Fruit fly (Drosophila melanogaster): ENCODE results near the gene CG12355.

Gene CG12355

DNA sequence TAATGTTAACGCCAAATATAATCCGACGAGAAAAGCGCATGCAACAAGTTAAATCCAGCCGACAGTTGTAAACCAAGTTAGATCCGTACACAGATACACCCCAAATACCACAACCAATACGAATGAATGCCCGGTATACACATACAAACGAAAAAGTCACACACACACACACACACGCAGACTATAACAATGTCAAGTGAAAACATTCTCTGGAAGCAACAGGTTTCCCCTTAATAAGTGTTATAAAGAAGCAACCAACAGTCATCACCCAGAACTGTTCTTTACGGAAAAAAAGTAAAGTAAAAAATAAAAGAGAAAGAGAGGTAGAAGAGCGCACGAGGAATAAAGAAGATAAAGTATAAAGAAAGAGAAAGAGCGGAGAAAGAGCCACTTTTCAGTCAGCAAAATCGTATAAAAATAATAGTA is 40.5 kb upstream of the CG12355 start (continued):
- no peak for TF ChIP-seq Optix (GFP tag; IDR thresholded peaks at IDR 0.05)
- TF ChIP-seq CG11085 (GFP tag; IDR thresholded peaks at IDR 0.05), result no peak
- peak; percentile 75 for TF ChIP-seq CG3163 (GFP tag; optimal IDR thresholded peaks at IDR 0.05)

dm6 chr3L:15535228-15535598 is 39.9 kb upstream of the CG12355 start, which contains the start of gene CrebA:
Gene CrebA (plus strand): TSS chr3L:15535395.
- TF ChIP-seq Jarid2 (GFP tag; optimal IDR thresholded peaks at IDR 0.05), result peak; percentile 81
- no peak for TF ChIP-seq sc (optimal IDR thresholded peaks at IDR 0.05)
- TF ChIP-seq sc (GFP tag; optimal IDR thresholded peaks at IDR 0.05), result no peak
- no peak for TF ChIP-seq CG7963 (GFP tag; IDR thresholded peaks at IDR 0.05; ENCODE audit: partially characterized antibody)
- 0 out of 3 replicates have a peak, but pooled peaks have one; percentile 10 for TF ChIP-seq Dbx (GFP tag; IDR thresholded peaks at IDR 0.05)
- no peak for TF ChIP-seq cad (GFP tag; optimal IDR thresholded peaks at IDR 0.05)
- peak; percentile 40 for TF ChIP-seq HLHmδ (GFP tag; optimal IDR thresholded peaks at IDR 0.05)
- TF ChIP-seq nom (GFP tag; optimal IDR thresholded peaks at IDR 0.05), result no peak
- no peak for TF ChIP-seq MESR4 (GFP tag; optimal IDR thresholded peaks at IDR 0.05)
- TF ChIP-seq yki (optimal IDR thresholded peaks at IDR 0.05), result peak; percentile 70
- 0 out of 2 replicates have a peak, but pooled peaks have one; percentile 6 for TF ChIP-seq CG31441 (GFP tag; IDR thresholded peaks at IDR 0.05)
- no peak for TF ChIP-seq ems (GFP tag; optimal IDR thresholded peaks at IDR 0.05)
- TF ChIP-seq salm (tag; optimal IDR thresholded peaks at IDR 0.05), result no peak
- TF ChIP-seq Med (GFP tag), result peak; percentile 15
- no peak for TF ChIP-seq Rfx (GFP tag; IDR thresholded peaks at IDR 0.05)
- TF ChIP-seq CG4730 (GFP tag; IDR thresholded peaks at IDR 0.05), result no peak
- TF ChIP-seq jing (GFP tag; optimal IDR thresholded peaks at IDR 0.05), result no peak
- TF ChIP-seq pb (GFP tag; optimal IDR thresholded peaks at IDR 0.05), result no peak
- TF ChIP-seq Ptx1 (GFP tag; IDR thresholded peaks at IDR 0.05), result no peak
- no peak for TF ChIP-seq ap (GFP tag; IDR thresholded peaks at IDR 0.05)
- no peak for TF ChIP-seq NC2β (GFP tag; optimal IDR thresholded peaks at IDR 0.05)
- no peak for TF ChIP-seq CG12236 (GFP tag; optimal IDR thresholded peaks at IDR 0.05)
- peak; percentile 83 for TF ChIP-seq CG1832 (GFP tag; optimal IDR thresholded peaks at IDR 0.05)
- TF ChIP-seq CG12744 (GFP tag; optimal IDR thresholded peaks at IDR 0.05), result no peak
- TF ChIP-seq Dll (GFP tag; IDR thresholded peaks at IDR 0.05; ENCODE audit: partially characterized antibody), result 0 out of 4 replicates have a peak, but pooled peaks have one; percentile 15
- no peak for TF ChIP-seq repo (GFP tag; optimal IDR thresholded peaks at IDR 0.05)
- TF ChIP-seq vvl (GFP tag; IDR thresholded peaks at IDR 0.05), result peak; percentile 37; the same call in 1 of the 2 replicates
- peak; percentile 70; the same call in 1 of the 2 replicates for TF ChIP-seq chm (GFP tag; IDR thresholded peaks at IDR 0.05)
- peak; percentile 55; the same call in 1 of the 2 replicates for TF ChIP-seq CG10321 (GFP tag; IDR thresholded peaks at IDR 0.05)
- peak; percentile 94 to 95 for TF ChIP-seq Trl (optimal IDR thresholded peaks at IDR 0.05)
- no peak for TF ChIP-seq Trl (GFP tag; optimal IDR thresholded peaks at IDR 0.05)
- TF ChIP-seq hbn (GFP tag; IDR thresholded peaks at IDR 0.05; ENCODE audit: partially characterized antibody), result 0 out of 2 replicates have a peak, but pooled peaks have one; percentile 20
- TF ChIP-seq Adf1 (GFP tag; IDR thresholded peaks at IDR 0.05), result peak; percentile 90
- TF ChIP-seq CG8290 (GFP tag; optimal IDR thresholded peaks at IDR 0.05), result no peak
- TF ChIP-seq CG8290 (tag; optimal IDR thresholded peaks at IDR 0.05), result peak in 1 of 2 experiments; percentile 20
- peak; percentile 36; the same call in 1 of the 3 replicates for TF ChIP-seq ci (GFP tag; IDR thresholded peaks at IDR 0.05)
- TF ChIP-seq ERR (GFP tag; optimal IDR thresholded peaks at IDR 0.05), result no peak
- TF ChIP-seq Scr (GFP tag; IDR thresholded peaks at IDR 0.05; ENCODE audit: partially characterized antibody), result peak; percentile 21; the same call in 1 of the 2 replicates
- peak; percentile 76; the same call in 1 of the 4 replicates for TF ChIP-seq chinmo (GFP tag; IDR thresholded peaks at IDR 0.05; ENCODE audit: partially characterized antibody)
- TF ChIP-seq CG2875 (GFP tag; optimal IDR thresholded peaks at IDR 0.05), result no peak
- no peak for TF ChIP-seq hkb (optimal IDR thresholded peaks at IDR 0.05)
- no peak for TF ChIP-seq hkb (GFP tag; IDR thresholded peaks at IDR 0.05)
- no peak for TF ChIP-seq CG11247 (GFP tag; IDR thresholded peaks at IDR 0.05)
- peak; percentile 13 for TF ChIP-seq MTF-1 (GFP tag; optimal IDR thresholded peaks at IDR 0.05; ENCODE audit: borderline replicate concordance)
- TF ChIP-seq CG18476 (GFP tag; optimal IDR thresholded peaks at IDR 0.05), result no peak
- peak; percentile 34; the same call in 1 of the 2 replicates for TF ChIP-seq stc (GFP tag; IDR thresholded peaks at IDR 0.05)
- TF ChIP-seq CG3163 (GFP tag; optimal IDR thresholded peaks at IDR 0.05), result peak; percentile 92
- TF ChIP-seq E2f1 (GFP tag; IDR thresholded peaks at IDR 0.05), result no peak; the same call in 1 of the 2 replicates
- TF ChIP-seq HLH3B (GFP tag; IDR thresholded peaks at IDR 0.05), result peak; percentile 13; the same call in 1 of the 2 replicates
